Worm (Caenorhabditis elegans) whole organism, L4/young adult: Measurements from ENCODE around the gene ykt-6.
A peak's percentile ranks its signal among the peaks of the same experiment; 100 is the strongest.

Experiments
- W03F9.2 ChIP-seq: fragments of 150-350 bp; optimal IDR thresholded peaks from 2 replicates; lab custom pipeline; 2014; ENCODE audit warnings: missing biosample characterization, missing genetic modification characterization
- dao-5 ChIP-seq: sonication (generic microtip); optimal IDR thresholded peaks from 2 replicates; lab custom pipeline; 2016; ENCODE audit warnings: missing genotype, missing genetic modification characterization, moderate library complexity, missing compliant biosample characterization
- him-1 ChIP-seq: sonication (generic microtip); optimal IDR thresholded peaks from 2 replicates; lab custom pipeline; 2016; ENCODE audit warnings: missing genotype, missing genetic modification reagents, missing genetic modification characterization, missing compliant biosample characterization

ykt-6 gene

DNA sequence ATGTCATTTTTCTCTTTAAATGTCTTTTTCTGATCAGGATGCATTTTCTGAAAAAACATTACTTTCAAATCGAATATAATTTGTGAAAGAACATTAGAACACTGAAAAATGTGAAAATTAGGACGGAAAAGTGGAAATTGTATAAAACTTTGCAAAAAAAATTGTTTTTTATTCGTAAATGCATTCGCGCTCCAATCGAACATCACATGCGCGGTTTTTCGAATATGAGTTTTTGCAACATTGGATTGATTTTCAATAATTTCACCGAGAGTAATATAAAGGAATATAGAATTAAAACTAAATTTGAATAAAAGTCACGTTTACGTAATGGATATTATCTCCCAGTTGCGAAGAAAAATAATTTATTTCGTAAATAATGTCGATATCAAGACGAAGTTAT is 10.2 kb downstream of the ykt-6 start, which contains the start of the genes spot-1 and B0361.11:
Gene spot-1, minus strand, starts transcription at position 47 of the 400 bp plus-strand sequence.
Gene B0361.11, plus strand, starts transcription at position 372 of the 400 bp plus-strand sequence.
- TF ChIP-seq him-1 (tag; lab: Kevin White, UChicago) (no peak), W03F9.2 (tag; lab: Kevin White, UChicago) (peak; percentile 28)

DNA sequence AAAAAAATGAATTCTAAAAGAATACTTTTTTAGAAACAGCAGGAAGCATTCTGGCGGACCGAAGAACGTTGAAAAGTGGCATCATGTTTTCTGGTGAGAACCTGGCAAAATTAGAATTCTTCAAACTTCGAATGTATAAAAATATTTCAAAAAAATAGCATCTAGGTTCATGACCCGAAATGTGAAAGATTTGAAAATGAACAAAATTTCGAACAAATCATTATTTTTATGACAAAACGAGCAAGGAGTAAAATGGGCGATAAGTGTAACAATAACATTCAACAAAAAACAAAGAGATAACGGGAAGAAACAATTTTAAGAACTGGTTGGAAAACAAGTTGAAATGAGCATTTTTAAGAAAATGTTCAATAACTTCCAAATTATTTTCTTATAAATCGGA is 12.1 kb downstream of the ykt-6 start, which contains the start of gene psd-1:
Gene psd-1, minus strand, starts transcription at position 101 of the 400 bp plus-strand sequence.
- TF ChIP-seq dao-5 (tag; lab: Kevin White, UChicago): no peak

DNA sequence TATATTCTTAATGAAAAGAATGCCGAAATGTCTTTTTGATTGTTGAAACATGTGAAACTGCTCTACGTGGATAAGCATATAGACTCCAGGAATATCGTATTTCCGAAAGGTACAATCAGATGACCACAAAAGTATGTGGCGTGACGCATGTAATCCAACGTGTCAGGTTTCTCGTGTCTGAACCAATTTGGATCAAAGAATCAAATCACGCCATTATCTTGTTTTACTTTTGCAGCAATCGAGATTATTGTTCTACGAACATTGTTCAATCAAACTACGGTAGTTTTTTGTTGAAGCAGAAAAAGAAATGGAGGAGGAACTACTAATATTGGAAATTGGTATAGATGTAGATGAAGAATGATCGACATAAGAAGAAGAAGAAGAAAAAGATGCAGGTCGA is 13.7 kb downstream of the ykt-6 start:
- no peak for TF ChIP-seq dao-5 (tag; lab: Kevin White, UChicago)
- TF ChIP-seq him-1 (tag; lab: Kevin White, UChicago): no peak
- TF ChIP-seq W03F9.2 (tag; lab: Kevin White, UChicago): no peak

DNA sequence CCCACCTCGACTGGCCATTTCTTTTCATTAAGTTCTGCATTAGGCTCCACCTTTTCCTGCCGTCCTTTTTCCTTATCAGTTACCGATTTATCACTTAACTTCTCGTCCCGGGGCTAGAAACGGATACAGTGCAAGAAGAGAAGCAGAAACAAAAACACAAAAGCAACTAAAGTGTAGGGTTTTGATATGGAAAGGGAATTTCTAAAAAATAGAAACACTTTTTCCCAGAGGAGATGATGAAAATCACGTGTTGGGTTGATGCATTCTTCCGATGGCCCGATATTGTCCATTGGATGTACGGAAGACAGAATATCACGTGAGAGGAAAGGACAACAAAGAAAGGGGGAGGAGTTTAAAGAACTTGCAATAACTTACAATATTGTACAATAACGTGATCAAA is 14.6 kb downstream of the ykt-6 start:
- TF ChIP-seq dao-5 (tag; lab: Kevin White, UChicago): no peak

DNA sequence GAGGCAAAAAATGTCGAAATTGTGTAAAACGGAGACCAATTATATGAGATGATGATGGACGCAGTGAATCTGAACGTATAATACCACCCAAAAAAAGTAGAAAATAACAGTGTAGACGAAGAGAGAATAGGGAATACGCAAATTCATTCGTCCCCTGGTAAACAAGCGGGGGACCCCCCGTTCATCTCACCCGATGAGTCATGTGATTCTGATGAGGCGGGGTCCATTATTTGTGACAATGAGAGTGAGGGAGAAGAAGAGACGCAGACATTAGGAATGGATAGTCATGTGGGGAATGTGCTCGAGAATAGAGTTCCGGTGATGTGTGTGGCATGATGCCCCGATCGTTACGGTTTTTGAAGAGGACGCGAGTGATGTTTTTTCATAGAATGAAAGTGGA is 15.3 kb downstream of the ykt-6 start:
- TF ChIP-seq W03F9.2 (tag; lab: Kevin White, UChicago): no peak
- TF ChIP-seq him-1 (tag; lab: Kevin White, UChicago): no peak
- TF ChIP-seq dao-5 (tag; lab: Kevin White, UChicago): no peak

DNA sequence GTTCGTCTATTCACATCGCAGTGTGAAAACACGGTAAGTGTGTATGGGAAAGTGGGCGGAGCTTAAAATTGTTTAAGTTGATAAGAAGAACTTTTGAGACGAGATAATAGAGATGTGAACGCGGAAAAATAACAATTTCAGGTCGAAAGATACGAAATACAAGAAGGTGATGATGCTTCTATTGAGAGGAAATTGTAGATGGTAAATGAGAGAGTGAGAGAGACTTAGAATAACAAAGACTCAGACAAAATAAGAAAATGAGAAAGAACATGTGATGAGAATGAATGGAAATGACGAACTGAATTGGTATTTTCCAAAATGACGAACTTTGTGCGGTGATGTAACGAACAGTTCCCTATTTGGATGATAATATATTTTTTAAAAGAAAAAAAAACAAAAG is 16.3 kb downstream of the ykt-6 start:
- TF ChIP-seq W03F9.2 (tag; lab: Kevin White, UChicago) (no peak), dao-5 (tag; lab: Kevin White, UChicago) (no peak), him-1 (tag; lab: Kevin White, UChicago) (no peak)

DNA sequence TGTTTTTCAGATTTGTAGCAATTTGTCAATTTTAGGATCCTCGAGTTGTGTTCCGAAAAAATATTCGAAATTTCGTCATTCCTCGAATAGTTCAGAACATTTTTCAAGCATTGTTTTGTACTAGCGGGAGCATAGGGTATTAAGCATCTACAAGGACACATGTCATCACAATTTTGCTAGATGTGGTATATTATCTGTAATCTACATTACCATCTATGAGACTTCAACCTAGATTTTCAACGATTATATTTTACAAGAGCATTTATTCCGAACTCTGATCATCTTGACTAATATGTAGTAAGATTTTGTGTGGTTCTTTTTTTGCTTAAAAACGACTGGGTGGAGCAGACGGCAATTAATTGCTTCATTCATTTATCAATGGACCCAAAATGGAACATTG is 24.4 kb downstream of the ykt-6 start:
- TF ChIP-seq him-1 (tag; lab: Kevin White, UChicago): no peak
- TF ChIP-seq W03F9.2 (tag; lab: Kevin White, UChicago): no peak
- no peak for TF ChIP-seq dao-5 (tag; lab: Kevin White, UChicago)

DNA sequence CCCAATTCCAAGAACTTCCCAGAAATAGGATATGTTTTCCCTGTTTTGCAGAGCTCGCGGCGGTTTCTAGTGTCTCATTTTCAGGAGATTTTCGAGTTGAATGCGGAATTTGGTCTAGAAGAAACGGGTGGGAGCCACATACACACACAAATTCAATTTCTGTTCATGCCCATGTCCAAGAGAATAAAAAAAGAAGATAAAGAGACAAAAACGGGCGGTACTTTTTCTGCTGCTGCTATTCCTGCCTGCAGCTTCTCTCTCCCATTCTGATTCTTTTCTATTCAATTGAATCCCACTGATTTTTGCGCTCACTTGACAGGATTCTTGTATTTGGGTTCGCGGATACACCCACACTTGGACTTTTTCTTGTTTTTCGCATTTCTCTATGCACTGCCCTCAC is 24.8 kb downstream of the ykt-6 start:
- no peak for TF ChIP-seq him-1 (tag; lab: Kevin White, UChicago)
- no peak for TF ChIP-seq dao-5 (tag; lab: Kevin White, UChicago)
- TF ChIP-seq W03F9.2 (tag; lab: Kevin White, UChicago): no peak

DNA sequence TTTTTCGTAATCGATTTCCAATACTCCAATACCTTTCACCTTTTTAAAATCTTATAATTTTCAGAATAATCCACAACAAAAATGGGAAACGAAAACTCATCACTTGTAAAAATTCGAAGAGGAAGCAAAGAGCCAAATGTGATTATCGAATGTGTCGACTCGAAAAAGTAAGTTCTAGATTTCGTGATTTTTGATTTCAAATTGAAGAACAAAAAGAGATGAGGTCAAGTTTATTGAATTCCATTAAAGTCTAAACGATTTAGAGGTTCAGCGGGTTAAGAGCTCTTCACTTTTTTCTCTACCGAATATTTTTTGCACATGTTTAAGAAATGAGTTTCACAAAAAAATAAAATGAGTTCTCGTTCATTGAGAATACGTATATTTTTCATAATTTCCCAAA is 28.5 kb downstream of the ykt-6 start, which contains the start of gene B0361.4:
Gene B0361.4, plus strand, starts transcription at position 61 of the 400 bp plus-strand sequence.
- TF ChIP-seq him-1 (tag; lab: Kevin White, UChicago) (no peak), W03F9.2 (tag; lab: Kevin White, UChicago) (no peak), dao-5 (tag; lab: Kevin White, UChicago) (no peak)

DNA sequence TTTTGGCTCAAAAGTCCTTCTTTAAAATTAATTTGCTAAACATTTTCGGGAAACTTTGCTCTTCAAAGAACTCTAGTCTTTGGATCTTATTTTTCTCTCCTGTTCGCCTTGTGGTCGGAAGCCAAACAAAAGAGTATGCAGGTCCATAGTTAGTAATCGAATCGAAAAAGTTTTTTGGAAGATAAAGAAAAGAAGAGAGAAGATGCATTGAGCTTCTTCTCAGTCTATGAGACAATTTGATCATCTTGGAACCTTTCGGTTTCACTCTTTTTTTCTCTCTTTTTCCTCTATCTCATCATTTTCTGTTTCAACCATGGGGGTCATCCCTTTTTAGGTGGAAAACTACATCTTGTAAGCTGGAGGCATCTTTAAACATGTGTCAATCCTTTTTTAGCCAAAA is 33.7 kb downstream of the ykt-6 start:
- no peak for TF ChIP-seq him-1 (tag; lab: Kevin White, UChicago)

DNA sequence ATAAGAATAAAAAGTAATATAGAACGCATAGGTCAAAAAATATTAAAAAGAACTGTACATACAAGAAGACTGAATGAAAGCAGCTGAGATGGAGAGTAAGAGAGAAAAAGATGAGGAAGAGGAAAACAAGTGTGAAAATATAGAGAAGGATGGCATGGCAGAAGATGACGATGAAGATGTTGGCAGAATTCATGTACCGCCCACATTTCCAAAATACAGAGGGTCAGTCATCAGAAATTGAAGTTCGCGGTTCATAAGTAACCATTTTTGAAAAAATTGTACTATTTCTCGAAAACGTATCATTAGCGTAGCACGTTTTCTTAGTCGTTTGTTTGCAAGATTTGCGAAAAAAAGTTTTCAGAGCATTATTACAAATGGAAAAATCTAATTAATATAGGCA is 39.7 kb downstream of the ykt-6 start, which contains the start of gene zmp-6:
Gene zmp-6, minus strand, starts transcription at position 101 of the 400 bp plus-strand sequence.
- TF ChIP-seq W03F9.2 (tag; lab: Kevin White, UChicago) (no peak), him-1 (tag; lab: Kevin White, UChicago) (no peak), dao-5 (tag; lab: Kevin White, UChicago) (no peak)

DNA sequence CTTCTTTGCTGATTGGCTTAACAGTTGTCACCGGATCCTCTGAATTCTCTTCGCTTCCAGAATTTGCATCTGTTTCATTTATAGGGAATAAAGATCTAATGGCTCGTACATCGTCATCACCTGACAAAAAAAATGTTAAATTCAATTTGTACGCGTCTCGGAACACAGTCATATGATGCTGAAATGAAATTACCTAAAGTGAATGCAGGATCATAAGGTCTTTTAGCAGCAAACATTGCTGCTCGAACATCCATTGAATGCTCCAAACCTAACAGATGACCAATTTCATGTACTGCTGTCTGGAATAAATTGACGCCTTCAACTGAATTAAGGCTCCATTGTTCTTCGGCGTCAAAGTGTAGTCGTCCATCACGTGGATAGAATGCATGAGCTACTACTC is 41.0 kb downstream of the ykt-6 start:
- TF ChIP-seq W03F9.2 (tag; lab: Kevin White, UChicago) (no peak), him-1 (tag; lab: Kevin White, UChicago) (no peak), dao-5 (tag; lab: Kevin White, UChicago) (no peak)

DNA sequence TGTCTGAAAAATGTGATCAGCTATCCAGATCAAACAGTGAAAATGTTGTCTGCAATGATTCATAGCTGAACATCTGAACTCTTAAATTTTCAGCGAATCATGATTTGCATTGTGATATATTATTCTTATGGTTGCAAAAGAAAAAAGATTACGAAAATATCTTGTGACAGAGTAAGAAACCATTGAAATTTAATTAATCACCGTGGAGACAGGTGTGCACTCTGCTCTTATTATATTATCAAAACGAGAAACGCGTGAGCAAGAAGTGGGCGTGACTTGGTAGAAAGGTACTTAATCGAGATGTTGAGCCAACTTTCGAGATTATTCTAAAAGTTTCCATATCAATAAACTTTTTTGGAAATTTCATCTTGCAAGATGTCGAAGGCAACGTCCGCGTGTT is 44.4 kb downstream of the ykt-6 start, which contains the start of gene osm-10:
Gene osm-10, plus strand, starts transcription at position 293 of the 400 bp plus-strand sequence.
- no peak for TF ChIP-seq him-1 (tag; lab: Kevin White, UChicago)
- no peak for TF ChIP-seq dao-5 (tag; lab: Kevin White, UChicago)
- no peak for TF ChIP-seq W03F9.2 (tag; lab: Kevin White, UChicago)

DNA sequence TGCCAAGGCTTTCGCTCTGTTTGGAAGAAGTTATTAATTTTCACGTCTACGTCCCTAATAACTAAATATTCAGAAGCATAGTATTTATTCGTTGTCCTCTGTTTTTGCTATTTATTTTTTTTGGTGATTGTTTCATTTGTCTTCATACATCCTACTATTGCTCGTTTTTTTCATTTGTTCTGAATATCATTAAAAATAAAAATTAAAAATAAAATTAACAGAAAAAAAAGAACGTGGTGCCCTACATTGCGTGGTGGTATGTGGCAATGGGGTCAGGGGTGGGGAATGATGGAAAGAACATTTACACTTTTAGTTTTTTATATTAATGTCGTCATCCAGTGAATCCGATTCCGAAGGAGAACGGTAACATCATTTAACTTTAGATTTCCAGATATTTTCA is 46.3 kb downstream of the ykt-6 start, which contains the start of gene ztf-31:
Gene ztf-31, plus strand, starts transcription at position 301 of the 400 bp plus-strand sequence.
- TF ChIP-seq dao-5 (tag; lab: Kevin White, UChicago): no peak
- TF ChIP-seq him-1 (tag; lab: Kevin White, UChicago): no peak

DNA sequence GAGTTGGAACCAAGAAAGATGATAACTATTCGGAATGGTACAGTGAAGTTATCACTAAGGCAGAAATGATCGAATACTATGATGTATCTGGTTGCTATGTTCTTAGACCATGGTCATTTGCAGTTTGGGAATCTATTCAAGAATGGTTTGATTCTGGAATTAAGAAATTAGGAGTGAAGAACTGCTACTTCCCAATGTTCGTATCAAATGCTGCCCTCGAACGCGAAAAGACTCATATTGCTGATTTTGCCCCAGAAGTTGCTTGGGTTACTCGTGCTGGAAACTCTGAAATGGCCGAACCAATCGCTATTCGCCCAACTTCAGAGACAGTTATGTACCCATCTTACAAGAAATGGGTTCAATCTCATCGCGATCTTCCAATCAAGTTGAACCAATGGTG is 48.0 kb downstream of the ykt-6 start:
- TF ChIP-seq dao-5 (tag; lab: Kevin White, UChicago): no peak
- TF ChIP-seq him-1 (tag; lab: Kevin White, UChicago): no peak
